Fruit fly (Drosophila melanogaster) whole organism, pupa: ENCODE data around the gene CG8765.

Experiments used
- CG15710 ChIP-seq: fragments of 200-800 bp; sonication (Bioruptor generic); optimal IDR thresholded peaks from 2 replicates; lab custom pipeline; 2018; ENCODE audit warnings: missing biosample characterization, mild to moderate bottlenecking, missing genetic modification characterization, moderate library complexity
- CG17806 ChIP-seq: fragments of 200-800 bp; sonication (Bioruptor generic); optimal IDR thresholded peaks from 2 replicates; lab custom pipeline; 2018; ENCODE audit warnings: missing biosample characterization, mild to moderate bottlenecking, missing genetic modification characterization, moderate library complexity
- CG32121 ChIP-seq: fragments of 200-800 bp; sonication (Bioruptor generic); IDR thresholded peaks from 2 replicates; pipeline ENCODE4 v1.3.6; 2022; ENCODE audit warnings: missing biosample characterization, missing genetic modification characterization
- CG8159 ChIP-seq: fragments of 200-800 bp; sonication (Bioruptor generic); optimal IDR thresholded peaks from 3 replicates; lab custom pipeline; 2018; ENCODE audit warnings: missing biosample characterization, mild to moderate bottlenecking, missing genetic modification characterization, moderate library complexity
- CG9948 ChIP-seq: fragments of 200-800 bp; sonication (Bioruptor generic); optimal IDR thresholded peaks from 2 replicates; lab custom pipeline; 2018; ENCODE audit warnings: missing biosample characterization, mild to moderate bottlenecking, missing genetic modification characterization, moderate library complexity
- D1 ChIP-seq: fragments of 200-800 bp; sonication (Bioruptor generic); optimal IDR thresholded peaks from 2 replicates; lab custom pipeline; 2018; ENCODE audit warnings: missing biosample characterization, mild to moderate bottlenecking, missing genetic modification characterization, moderate library complexity
- EcR ChIP-seq: fragments of 200-800 bp; sonication (Bioruptor generic); optimal IDR thresholded peaks from 3 replicates; lab custom pipeline; 2019; ENCODE audit warnings: missing biosample characterization, missing genetic modification characterization, mild to moderate bottlenecking, moderate library complexity, missing genetic modification reagents
- Pif1A ChIP-seq: fragments of 200-800 bp; sonication (Bioruptor generic); optimal IDR thresholded peaks from 3 replicates; lab custom pipeline; 2016; ENCODE audit warnings: missing biosample characterization, missing genetic modification characterization
- fd96Ca ChIP-seq: fragments of 200-800 bp; sonication (Bioruptor generic); IDR thresholded peaks from 3 replicates; pipeline ENCODE4 v1.3.6; 2022; ENCODE audit warnings: missing biosample characterization, missing genetic modification characterization
- rn ChIP-seq: fragments of 200-800 bp; sonication (Bioruptor generic); IDR thresholded peaks from 2 replicates; pipeline ENCODE4 v1.3.6; 2022; ENCODE audit warnings: missing biosample characterization, missing genetic modification characterization

- TF ChIP-seq CG17806 (tag; lab: Kevin White, UChicago): no peak
- TF ChIP-seq CG8159: no peak
- no peak for TF ChIP-seq CG9948 (tag; lab: Kevin White, UChicago)
- TF ChIP-seq rn (GFP tag; lab: Robert Waterston, UW): no peak
- TF ChIP-seq EcR (GFP tag; lab: Kevin White, UChicago): no peak
- TF ChIP-seq D1 (tag; lab: Kevin White, UChicago): no peak
- no peak for TF ChIP-seq CG15710 (tag; lab: Kevin White, UChicago)
- no peak for TF ChIP-seq Pif1A (GFP tag; lab: Kevin White, UChicago)
- TF ChIP-seq fd96Ca (GFP tag; lab: Robert Waterston, UW): no peak
- no peak for TF ChIP-seq CG32121 (GFP tag; lab: Robert Waterston, UW)
These were observed 14.5 kb upstream of the CG8765 start for dm6 chr3L:19701662-19702061.
